Worm (Caenorhabditis elegans): ENCODE data around the gene F58F12.2.
A peak's percentile ranks its signal among the peaks of the same experiment; 100 is the strongest.

Gene F58F12.2

ce11 chrII:6348360-6348759 is 39.5 kb downstream of the F58F12.2 start (continued):
- TF ChIP-seq nfya-1 (tag; optimal IDR thresholded peaks at IDR 0.05; ENCODE audit: borderline replicate concordance, insufficient read depth) (no peak), ceh-79 (tag; optimal IDR thresholded peaks at IDR 0.05) (no peak), C17E4.6 (GFP tag; IDR thresholded peaks at IDR 0.05) (0 out of 2 replicates have a peak, but pooled peaks have one; percentile 38), mel-28 (tag; optimal IDR thresholded peaks at IDR 0.05; ENCODE audit: borderline replicate concordance) (no peak), Y95B8A.8 (GFP tag; IDR thresholded peaks at IDR 0.05) (0 out of 2 replicates have a peak, but pooled peaks have one; percentile 11), F23B12.7 (tag; optimal IDR thresholded peaks at IDR 0.05; ENCODE audit: insufficient read depth) (peak; percentile 42), lir-1 (GFP tag; conservative IDR thresholded peaks at IDR 0.05) (peak; percentile 69; the same call in 1 of the 2 replicates), unc-130 (GFP tag; optimal IDR thresholded peaks at IDR 0.05) (no peak), F39B2.1 (GFP tag; IDR thresholded peaks at IDR 0.05) (no peak), C06A6.2 (GFP tag; conservative IDR thresholded peaks at IDR 0.05) (peak; percentile 80), bed-2 (GFP tag; IDR thresholded peaks at IDR 0.05) (no peak), attf-6 (GFP tag; IDR thresholded peaks at IDR 0.05) (no peak), pbrm-1 (GFP tag; IDR thresholded peaks at IDR 0.05) (peak; percentile 72), nhr-179 (tag; optimal IDR thresholded peaks at IDR 0.05) (no peak), hlh-26 (GFP tag; conservative IDR thresholded peaks at IDR 0.05) (no peak), ztf-28 (GFP tag; IDR thresholded peaks at IDR 0.05) (no peak), ama-1 (optimal IDR thresholded peaks at IDR 0.05) (peak; percentile 96), ama-1 (GFP tag; optimal IDR thresholded peaks at IDR 0.05) (no peak), F33H1.4 (GFP tag; IDR thresholded peaks at IDR 0.05) (no peak), D2030.7 (GFP tag; IDR thresholded peaks at IDR 0.05) (no peak), ztf-6 (GFP tag; IDR thresholded peaks at IDR 0.05) (no peak), hlh-12 (tag; optimal IDR thresholded peaks at IDR 0.05) (no peak), zfh-2 (GFP tag; conservative IDR thresholded peaks at IDR 0.05) (peak; percentile 82), cebp-2 (GFP tag; IDR thresholded peaks at IDR 0.05) (no peak), aptf-2 (GFP tag; conservative IDR thresholded peaks at IDR 0.05) (no peak), ceh-40 (GFP tag; IDR thresholded peaks at IDR 0.05) (no peak), rpc-1 (optimal IDR thresholded peaks at IDR 0.05) (no peak), rpc-1 (tag; optimal IDR thresholded peaks at IDR 0.05) (no peak), dox-1 (GFP tag; IDR thresholded peaks at IDR 0.05) (peak; percentile 54; the same call in 1 of the 2 replicates), lin-35 (GFP tag; optimal IDR thresholded peaks at IDR 0.05) (peak in 1 of 3 experiments; percentile 80), snpc-3.4 (tag; optimal IDR thresholded peaks at IDR 0.05) (no peak), mes-4 (tag; optimal IDR thresholded peaks at IDR 0.05) (no peak), F37B4.10 (GFP tag; IDR thresholded peaks at IDR 0.05) (no peak), Y67H2A.10 (GFP tag; conservative IDR thresholded peaks at IDR 0.05) (peak; percentile 74), F22D6.2 (tag; optimal IDR thresholded peaks at IDR 0.05) (peak; percentile 52), egl-18 (GFP tag; IDR thresholded peaks at IDR 0.05) (peak; percentile 42; the same call in 1 of the 2 replicates), fkh-3 (tag; optimal IDR thresholded peaks at IDR 0.05) (no peak), him-1 (tag; optimal IDR thresholded peaks at IDR 0.05) (no peak), dpl-1 (GFP tag; optimal IDR thresholded peaks at IDR 0.05) (no peak), tbp1 (GFP tag; optimal IDR thresholded peaks at IDR 0.05) (peak; percentile 53), lsy-27 (tag; optimal IDR thresholded peaks at IDR 0.05; ENCODE audit: borderline replicate concordance, insufficient read depth) (no peak), bed-1 (GFP tag; IDR thresholded peaks at IDR 0.05) (no peak), sptf-2 (GFP tag; optimal IDR thresholded peaks at IDR 0.05) (no peak), attf-3 (GFP tag; conservative IDR thresholded peaks at IDR 0.05) (no peak), dpff-1 (tag; optimal IDR thresholded peaks at IDR 0.05) (no peak), athp-1 (tag; optimal IDR thresholded peaks at IDR 0.05) (no peak), ekl-4 (GFP tag; IDR thresholded peaks at IDR 0.05) (peak; percentile 90)

Measured in whole organism, young adult.